Worm (Caenorhabditis elegans) whole organism, L2 larva: ENCODE results near the gene B0272.3.

Experiments
- ama-1 ChIP-seq: fragments of 150-350 bp; optimal IDR thresholded peaks from 2 replicates; lab custom pipeline; 2018; ENCODE audit warnings: inconsistent platforms
- lin-13 ChIP-seq: fragments of 150-350 bp; optimal IDR thresholded peaks from 2 replicates; lab custom pipeline; 2014; ENCODE audit warnings: missing biosample characterization, missing genetic modification reagents, missing genetic modification characterization
- ztf-11 ChIP-seq: sonication (generic microtip); optimal IDR thresholded peaks from 2 replicates; lab custom pipeline; 2017; ENCODE audit warnings: missing biosample characterization, missing genetic modification characterization

- no peak for TF ChIP-seq ztf-11
- TF ChIP-seq ama-1, result no peak
- TF ChIP-seq lin-13 (GFP tag; lab: Kevin White, UChicago), result no peak
These were observed 44.2 kb upstream of the B0272.3 start, which contains the start of gene C23F12.4 for ce11 chrX:9387041-9387440.
